Worm (Caenorhabditis elegans) whole organism, L4/young adult: ENCODE data around the gene F10C5.3.

Experiments
- W03F9.2 ChIP-seq: fragments of 150-350 bp; optimal IDR thresholded peaks from 2 replicates; lab custom pipeline; 2014; ENCODE audit warnings: missing biosample characterization, missing genetic modification characterization
- dao-5 ChIP-seq: sonication (generic microtip); optimal IDR thresholded peaks from 2 replicates; lab custom pipeline; 2016; ENCODE audit warnings: missing genotype, missing genetic modification characterization, moderate library complexity, missing compliant biosample characterization
- him-1 ChIP-seq: sonication (generic microtip); optimal IDR thresholded peaks from 2 replicates; lab custom pipeline; 2016; ENCODE audit warnings: missing genotype, missing genetic modification reagents, missing genetic modification characterization, missing compliant biosample characterization

DNA sequence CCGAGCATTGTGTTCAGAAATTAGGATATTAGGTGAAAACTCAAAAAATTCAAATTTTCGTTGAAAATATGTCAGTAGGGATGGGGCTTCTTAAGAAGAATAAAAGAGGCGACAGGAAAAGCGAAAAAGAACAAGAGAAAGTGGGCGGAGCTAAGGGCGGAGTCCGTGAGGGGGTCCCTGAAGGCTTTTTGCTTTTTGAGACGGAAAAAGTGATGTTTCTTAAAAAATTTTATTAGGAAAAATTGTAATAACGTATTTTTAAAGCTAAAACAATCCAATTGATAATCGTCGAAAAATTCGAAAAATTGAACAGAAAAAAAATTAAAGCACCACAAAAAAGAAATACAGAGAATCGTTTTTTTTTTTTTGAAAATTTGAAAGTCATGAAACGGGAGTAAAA lies 20.0 kb upstream of the F10C5.3 start, which contains the start of gene Y55B1BR.6:
- TF ChIP-seq him-1 = no peak
- TF ChIP-seq W03F9.2 (tag; lab: Kevin White, UChicago) = no peak
- no peak for TF ChIP-seq dao-5 (tag; lab: Kevin White, UChicago)
